Worm (Caenorhabditis elegans) whole organism, midembryonic: ENCODE data around the gene C47E12.10.

Experiments used
- klf-2 ChIP-seq: fragments of 200-800 bp; sonication (Bioruptor generic); conservative IDR thresholded peaks from 2 replicates; pipeline ENCODE4 v1.3.6; 2022; ENCODE audit warnings: missing genetic modification reagents, missing genetic modification characterization, missing compliant biosample characterization
- med-1 ChIP-seq: sonication (generic microtip); optimal IDR thresholded peaks from 2 replicates; lab custom pipeline; 2017; ENCODE audit warnings: missing genetic modification characterization, mild to moderate bottlenecking, missing compliant biosample characterization, antibody characterized with exemption, missing genetic modification reagents; ENCODE audit not compliant: insufficient read depth
- tab-1 ChIP-seq: fragments of 200-800 bp; sonication (Bioruptor generic); IDR thresholded peaks from 2 replicates; pipeline ENCODE4 v1.3.6; 2022; ENCODE audit warnings: missing genetic modification characterization, missing compliant biosample characterization

DNA sequence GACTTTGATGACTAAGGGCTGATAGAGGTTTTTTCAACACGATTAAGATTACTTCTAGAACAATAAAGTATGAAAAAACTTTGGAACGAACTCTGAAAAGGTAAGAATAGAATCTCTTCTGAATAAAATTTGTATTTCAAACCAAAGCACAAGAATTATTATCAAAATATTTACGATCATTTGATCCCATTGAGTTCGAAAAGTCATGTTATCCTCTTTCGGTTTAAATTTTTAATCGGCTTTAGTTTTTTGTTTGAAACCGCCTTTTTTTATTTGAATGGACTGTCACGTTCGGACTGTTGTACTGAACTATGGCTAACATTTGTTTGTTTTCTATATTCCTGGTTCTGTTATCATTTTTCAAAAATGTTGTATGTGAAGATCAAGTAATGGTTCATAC lies 1.8 kb downstream of the C47E12.10 start, which contains the start of gene C47E12.9:
- TF ChIP-seq klf-2 (GFP tag; lab: Robert Waterston, UW), result no peak
- TF ChIP-seq med-1, result no peak
- TF ChIP-seq tab-1 (GFP tag; lab: Robert Waterston, UW), result no peak
